Worm (Caenorhabditis elegans) whole organism, L4/young adult: ENCODE data around the gene fat-2.

Source experiments
- dao-5 ChIP-seq: sonication (generic microtip); optimal IDR thresholded peaks from 2 replicates; lab custom pipeline; 2016; ENCODE audit warnings: missing genotype, missing genetic modification characterization, moderate library complexity, missing compliant biosample characterization
- him-1 ChIP-seq: sonication (generic microtip); optimal IDR thresholded peaks from 2 replicates; lab custom pipeline; 2016; ENCODE audit warnings: missing genotype, missing genetic modification reagents, missing genetic modification characterization, missing compliant biosample characterization

ce11 chrIV:13327064-13327463 lies 3.4 kb downstream of the fat-2 start:
- no peak for TF ChIP-seq dao-5
- TF ChIP-seq him-1 (tag; lab: Kevin White, UChicago), result no peak
